Fruit fly (Drosophila melanogaster) whole organism, pupa: ENCODE data around the gene Mpcp2.

Experiments
- CG10348 ChIP-seq: fragments of 200-800 bp; sonication (Bioruptor generic); IDR thresholded peaks from 2 replicates; pipeline ENCODE4 v1.3.6; 2022; ENCODE audit warnings: missing biosample characterization, missing genetic modification characterization
- CG12605 ChIP-seq: fragments of 200-800 bp; sonication (Bioruptor generic); IDR thresholded peaks from 2 replicates; pipeline ENCODE4 v1.3.6; 2022; ENCODE audit warnings: missing biosample characterization, missing genetic modification characterization
- CG13204 ChIP-seq: fragments of 200-800 bp; sonication (Bioruptor generic); optimal IDR thresholded peaks from 2 replicates; lab custom pipeline; 2018; ENCODE audit warnings: missing biosample characterization, mild to moderate bottlenecking, missing genetic modification characterization, moderate library complexity
- CG14655 ChIP-seq: fragments of 200-800 bp; sonication (Bioruptor generic); optimal IDR thresholded peaks from 3 replicates; lab custom pipeline; 2017; ENCODE audit warnings: mild to moderate bottlenecking, missing biosample characterization, missing genetic modification reagents, missing genetic modification characterization
- CG15710 ChIP-seq: fragments of 200-800 bp; sonication (Bioruptor generic); optimal IDR thresholded peaks from 2 replicates; lab custom pipeline; 2018; ENCODE audit warnings: missing biosample characterization, mild to moderate bottlenecking, missing genetic modification characterization, moderate library complexity
- CG17806 ChIP-seq: fragments of 200-800 bp; sonication (Bioruptor generic); optimal IDR thresholded peaks from 2 replicates; lab custom pipeline; 2018; ENCODE audit warnings: missing biosample characterization, mild to moderate bottlenecking, missing genetic modification characterization, moderate library complexity
- CG32121 ChIP-seq: fragments of 200-800 bp; sonication (Bioruptor generic); IDR thresholded peaks from 2 replicates; pipeline ENCODE4 v1.3.6; 2022; ENCODE audit warnings: missing biosample characterization, missing genetic modification characterization
- CG34367 ChIP-seq: fragments of 200-800 bp; sonication (Bioruptor generic); optimal IDR thresholded peaks from 2 replicates; lab custom pipeline; 2018; ENCODE audit warnings: missing biosample characterization, mild to moderate bottlenecking, missing genetic modification characterization
- CG4496 ChIP-seq: fragments of 200-800 bp; sonication (Bioruptor generic); IDR thresholded peaks from 3 replicates; pipeline ENCODE4 v1.3.6; 2022; ENCODE audit warnings: missing biosample characterization, missing genetic modification characterization
- CG8159 ChIP-seq: fragments of 200-800 bp; sonication (Bioruptor generic); optimal IDR thresholded peaks from 3 replicates; lab custom pipeline; 2018; ENCODE audit warnings: missing biosample characterization, mild to moderate bottlenecking, missing genetic modification characterization, moderate library complexity
- CG8301 ChIP-seq: fragments of 200-800 bp; sonication (Bioruptor generic); optimal IDR thresholded peaks from 2 replicates; lab custom pipeline; 2018; ENCODE audit warnings: missing biosample characterization, mild to moderate bottlenecking, missing genetic modification characterization
- CG9948 ChIP-seq: fragments of 200-800 bp; sonication (Bioruptor generic); optimal IDR thresholded peaks from 2 replicates; lab custom pipeline; 2018; ENCODE audit warnings: missing biosample characterization, mild to moderate bottlenecking, missing genetic modification characterization, moderate library complexity
- D1 ChIP-seq: fragments of 200-800 bp; sonication (Bioruptor generic); optimal IDR thresholded peaks from 2 replicates; lab custom pipeline; 2018; ENCODE audit warnings: missing biosample characterization, mild to moderate bottlenecking, missing genetic modification characterization, moderate library complexity
- EcR ChIP-seq: fragments of 200-800 bp; sonication (Bioruptor generic); optimal IDR thresholded peaks from 3 replicates; lab custom pipeline; 2019; ENCODE audit warnings: missing biosample characterization, missing genetic modification characterization, mild to moderate bottlenecking, moderate library complexity, missing genetic modification reagents
- Ets98B ChIP-seq: fragments of 200-800 bp; sonication (Bioruptor generic); IDR thresholded peaks from 2 replicates; pipeline ENCODE4 v1.3.6; 2022; ENCODE audit warnings: missing biosample characterization, missing genetic modification characterization
- Pif1A ChIP-seq: fragments of 200-800 bp; sonication (Bioruptor generic); optimal IDR thresholded peaks from 3 replicates; lab custom pipeline; 2016; ENCODE audit warnings: missing biosample characterization, missing genetic modification characterization
- Pif1B ChIP-seq: fragments of 200-800 bp; sonication (Bioruptor generic); optimal IDR thresholded peaks from 3 replicates; lab custom pipeline; 2016; ENCODE audit warnings: missing biosample characterization, missing genetic modification characterization
- Snoo ChIP-seq: fragments of 200-800 bp; sonication (Bioruptor generic); optimal IDR thresholded peaks from 3 replicates; lab custom pipeline; 2017; ENCODE audit warnings: missing biosample characterization, mild to moderate bottlenecking, missing genetic modification characterization, inconsistent platforms
- fd96Ca ChIP-seq: fragments of 200-800 bp; sonication (Bioruptor generic); IDR thresholded peaks from 3 replicates; pipeline ENCODE4 v1.3.6; 2022; ENCODE audit warnings: missing biosample characterization, missing genetic modification characterization
- gl ChIP-seq: fragments of 200-800 bp; sonication (Bioruptor generic); optimal IDR thresholded peaks from 2 replicates; lab custom pipeline; 2018; ENCODE audit warnings: missing biosample characterization, mild to moderate bottlenecking, missing genetic modification characterization
- rn ChIP-seq: fragments of 200-800 bp; sonication (Bioruptor generic); IDR thresholded peaks from 2 replicates; pipeline ENCODE4 v1.3.6; 2022; ENCODE audit warnings: missing biosample characterization, missing genetic modification characterization

Mpcp2 gene

dm6 chr3L:14556774-14557741 lies 19.6 kb downstream of the Mpcp2 start:
- no peak for TF ChIP-seq Snoo (tag; lab: Kevin White, UChicago)
- TF ChIP-seq CG12605 (GFP tag; lab: Robert Waterston, UW): no peak
- peak; percentile 23 for TF ChIP-seq CG17806 (tag; lab: Kevin White, UChicago)
- no peak for TF ChIP-seq CG34367 (tag; lab: Kevin White, UChicago)
- no peak for TF ChIP-seq Pif1A (GFP tag; lab: Kevin White, UChicago)
- TF ChIP-seq Ets98B: no peak
- TF ChIP-seq CG8159 (tag; lab: Kevin White, UChicago): peak; percentile 28
- no peak for TF ChIP-seq gl (tag; lab: Kevin White, UChicago)

DNA sequence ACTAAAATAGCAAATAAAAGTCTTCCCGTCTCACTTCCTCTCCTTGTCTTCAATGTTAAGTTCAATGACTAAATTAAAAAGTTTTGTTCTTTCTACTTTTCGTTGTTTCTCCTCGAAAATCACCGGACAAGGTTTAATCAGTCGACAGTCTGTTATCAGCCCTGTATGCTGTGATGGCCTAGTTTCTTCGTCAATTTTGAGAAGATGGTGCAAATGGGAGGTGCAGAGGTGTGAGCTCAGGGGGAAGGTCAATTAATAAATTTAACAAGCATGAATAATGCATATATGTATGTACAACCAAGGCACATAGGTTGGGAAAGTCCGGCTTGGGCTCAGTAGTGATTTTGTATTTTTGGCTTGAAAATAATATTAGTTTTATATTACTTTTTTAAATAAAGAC lies 20.6 kb downstream of the Mpcp2 start:
- TF ChIP-seq Snoo (tag; lab: Kevin White, UChicago) (no peak), D1 (no peak), CG13204 (GFP tag; lab: Kevin White, UChicago) (no peak), EcR (no peak)

dm6 chr3L:14558947-14559509 lies 21.6 kb downstream of the Mpcp2 start:
- TF ChIP-seq CG10348 (GFP tag; lab: Robert Waterston, UW): no peak
- TF ChIP-seq fd96Ca (GFP tag; lab: Robert Waterston, UW): no peak
- TF ChIP-seq CG13204 (GFP tag; lab: Kevin White, UChicago): no peak
- no peak for TF ChIP-seq rn (GFP tag; lab: Robert Waterston, UW)
- no peak for TF ChIP-seq D1
- TF ChIP-seq Snoo (tag; lab: Kevin White, UChicago): no peak
- no peak for TF ChIP-seq CG17806 (tag; lab: Kevin White, UChicago)
- TF ChIP-seq CG15710 (tag; lab: Kevin White, UChicago): no peak
- no peak for TF ChIP-seq CG8301 (tag; lab: Kevin White, UChicago)
- no peak for TF ChIP-seq CG9948 (tag; lab: Kevin White, UChicago)

- TF ChIP-seq CG9948 (tag; lab: Kevin White, UChicago) (no peak), CG14655 (GFP tag; lab: Kevin White, UChicago) (no peak), D1 (peak; percentile 8)
Observed at dm6 chr3L:14559659-14560058, 22.2 kb downstream of the Mpcp2 start, which contains the start of gene CG34039. TSS of gene CG34039 (plus strand) at chr3L:14560000.

- no peak for TF ChIP-seq CG10348 (GFP tag; lab: Robert Waterston, UW)
- TF ChIP-seq D1: no peak
- TF ChIP-seq Snoo (tag; lab: Kevin White, UChicago): no peak
- TF ChIP-seq Pif1A (GFP tag; lab: Kevin White, UChicago): no peak
- no peak for TF ChIP-seq Ets98B
- no peak for TF ChIP-seq CG32121 (GFP tag; lab: Robert Waterston, UW)
- no peak for TF ChIP-seq gl (tag; lab: Kevin White, UChicago)
- TF ChIP-seq CG17806 (tag; lab: Kevin White, UChicago): no peak
- TF ChIP-seq CG4496 (GFP tag; lab: Robert Waterston, UW): no peak
- no peak for TF ChIP-seq CG12605 (GFP tag; lab: Robert Waterston, UW)
- TF ChIP-seq EcR: no peak
- TF ChIP-seq CG13204 (GFP tag; lab: Kevin White, UChicago): no peak
- TF ChIP-seq, all 21 proteins: peak for 0
Observed at dm6 chr3L:14560664-14561063, 23.2 kb downstream of the Mpcp2 start, which contains the start of gene Lk. TSS of gene Lk (minus strand) at chr3L:14560764.

dm6 chr3L:14562672-14563071 lies 25.2 kb downstream of the Mpcp2 start:
- TF ChIP-seq D1 (peak; percentile 37), CG32121 (GFP tag; lab: Robert Waterston, UW) (no peak), CG14655 (GFP tag; lab: Kevin White, UChicago) (no peak), Pif1B (GFP tag; lab: Kevin White, UChicago) (no peak), CG13204 (GFP tag; lab: Kevin White, UChicago) (no peak), CG8159 (tag; lab: Kevin White, UChicago) (no peak), Ets98B (no peak), CG9948 (tag; lab: Kevin White, UChicago) (no peak), gl (tag; lab: Kevin White, UChicago) (no peak), CG12605 (GFP tag; lab: Robert Waterston, UW) (peak; percentile 44), EcR (no peak), Pif1A (GFP tag; lab: Kevin White, UChicago) (no peak)
